Fruit fly (Drosophila melanogaster) whole organism, embryonic: ENCODE results near the gene Uggt.

Experiments
- Asciz ChIP-seq: fragments of 200-800 bp; sonication (Bioruptor generic); optimal IDR thresholded peaks from 2 replicates; lab custom pipeline; 2017; ENCODE audit warnings: missing biosample characterization, mild to moderate bottlenecking, missing genetic modification characterization, missing genetic modification reagents
- B-H2 ChIP-seq: fragments of 200-800 bp; sonication (Bioruptor generic); optimal IDR thresholded peaks from 2 replicates; lab custom pipeline; 2018; ENCODE audit warnings: missing biosample characterization, mild to moderate bottlenecking, missing genetic modification characterization
- CG10274 ChIP-seq: fragments of 200-800 bp; sonication (Bioruptor generic); optimal IDR thresholded peaks from 3 replicates; lab custom pipeline; 2017; ENCODE audit warnings: missing biosample characterization, mild to moderate bottlenecking, missing genetic modification characterization
- CG10366 ChIP-seq: fragments of 200-800 bp; sonication (Bioruptor generic); IDR thresholded peaks from 2 replicates; pipeline ENCODE4 v1.3.6; 2022; ENCODE audit warnings: missing biosample characterization, missing genetic modification characterization
- CG12155 ChIP-seq: fragments of 200-800 bp; sonication (Bioruptor generic); optimal IDR thresholded peaks from 3 replicates; lab custom pipeline; 2016; ENCODE audit warnings: missing biosample characterization, missing genetic modification characterization
- CG12219 ChIP-seq: fragments of 200-800 bp; sonication (Bioruptor generic); optimal IDR thresholded peaks from 3 replicates; lab custom pipeline; 2018; ENCODE audit warnings: missing biosample characterization, mild to moderate bottlenecking, missing genetic modification characterization
- CG12299 ChIP-seq: fragments of 200-800 bp; sonication (Bioruptor generic); optimal IDR thresholded peaks from 2 replicates; lab custom pipeline; 2018; ENCODE audit warnings: missing biosample characterization, mild to moderate bottlenecking, missing genetic modification characterization
- CG12659 ChIP-seq: fragments of 200-800 bp; sonication (Bioruptor generic); optimal IDR thresholded peaks from 3 replicates; lab custom pipeline; 2017; ENCODE audit warnings: mild to moderate bottlenecking, missing biosample characterization, missing genetic modification reagents, missing genetic modification characterization
- CG13424 ChIP-seq: fragments of 200-800 bp; sonication (Bioruptor generic); optimal IDR thresholded peaks from 2 replicates; lab custom pipeline; 2019; ENCODE audit warnings: missing biosample characterization, mild to moderate bottlenecking, missing genetic modification characterization, moderate library complexity
- CG14050 ChIP-seq: fragments of 200-800 bp; sonication (Bioruptor generic); IDR thresholded peaks from 3 replicates; pipeline ENCODE4 v1.3.6; 2022; ENCODE audit warnings: missing biosample characterization, missing genetic modification characterization
- CG1602 ChIP-seq: fragments of 200-800 bp; sonication (Bioruptor generic); optimal IDR thresholded peaks from 3 replicates; lab custom pipeline; 2016; ENCODE audit warnings: missing biosample characterization, missing genetic modification characterization
- CG17568 ChIP-seq: fragments of 200-800 bp; sonication (Bioruptor generic); optimal IDR thresholded peaks from 2 replicates; lab custom pipeline; 2018; ENCODE audit warnings: missing biosample characterization, mild to moderate bottlenecking, missing genetic modification characterization, moderate library complexity
- CG18619 ChIP-seq: fragments of 200-800 bp; sonication (Bioruptor generic); optimal IDR thresholded peaks from 3 replicates; lab custom pipeline; 2017; ENCODE audit warnings: missing biosample characterization, mild to moderate bottlenecking, missing genetic modification characterization
- CG3407 ChIP-seq: fragments of 200-800 bp; sonication (Bioruptor generic); optimal IDR thresholded peaks from 2 replicates; lab custom pipeline; 2018; ENCODE audit warnings: missing biosample characterization, mild to moderate bottlenecking, missing genetic modification characterization
- CG34376 ChIP-seq: fragments of 200-800 bp; sonication (Bioruptor generic); optimal IDR thresholded peaks from 2 replicates; lab custom pipeline; 2018; ENCODE audit warnings: missing biosample characterization, mild to moderate bottlenecking, missing genetic modification characterization
- CG42726 ChIP-seq: fragments of 200-800 bp; sonication (Bioruptor generic); IDR thresholded peaks from 2 replicates; pipeline ENCODE4 v1.3.6; 2022; ENCODE audit warnings: missing biosample characterization, missing genetic modification characterization; ENCODE audit not compliant: partially characterized antibody
- CG6689 ChIP-seq: fragments of 200-800 bp; sonication (Bioruptor generic); IDR thresholded peaks from 2 replicates; pipeline ENCODE4 v1.3.6; 2022; ENCODE audit warnings: missing biosample characterization, missing genetic modification characterization
- CG7556 ChIP-seq: fragments of 200-800 bp; sonication (Bioruptor generic); optimal IDR thresholded peaks from 2 replicates; lab custom pipeline; 2017; ENCODE audit warnings: missing biosample characterization, mild to moderate bottlenecking, missing genetic modification characterization
- CG8388 ChIP-seq: fragments of 200-800 bp; sonication (Bioruptor generic); optimal IDR thresholded peaks from 2 replicates; lab custom pipeline; 2019; ENCODE audit warnings: missing biosample characterization, mild to moderate bottlenecking, missing genetic modification characterization, moderate library complexity
- CG9215 ChIP-seq: fragments of 200-800 bp; sonication (Bioruptor generic); IDR thresholded peaks from 2 replicates; pipeline ENCODE4 v1.3.6; 2022; ENCODE audit warnings: missing biosample characterization, missing genetic modification characterization
- D19A ChIP-seq: fragments of 200-800 bp; optimal IDR thresholded peaks from 3 replicates; lab custom pipeline; 2019; ENCODE audit warnings: missing biosample characterization, mild to moderate bottlenecking, missing genetic modification characterization, moderate library complexity
- E2f2 ChIP-seq: fragments of 200-800 bp; sonication (Bioruptor generic); IDR thresholded peaks from 2 replicates; pipeline ENCODE4 v1.3.6; 2022; ENCODE audit warnings: missing biosample characterization, missing genetic modification characterization
- H15 ChIP-seq: fragments of 200-800 bp; sonication (Bioruptor generic); IDR thresholded peaks from 3 replicates; pipeline ENCODE4 v1.3.6; 2022; ENCODE audit warnings: missing biosample characterization, missing genetic modification characterization
- Myb ChIP-seq: fragments of 200-800 bp; sonication (Bioruptor generic); optimal IDR thresholded peaks from 2 replicates; lab custom pipeline; 2016; ENCODE audit warnings: missing biosample characterization, missing genetic modification characterization
- Nf-YC ChIP-seq: fragments of 200-800 bp; optimal IDR thresholded peaks from 3 replicates; lab custom pipeline; 2019; ENCODE audit warnings: missing biosample characterization, mild to moderate bottlenecking, missing genetic modification characterization, moderate library complexity
- Pdp1 ChIP-seq, 2 experiments: fragments of 200-800 bp; sonication (Bioruptor generic); optimal IDR thresholded peaks; 3 replicates each; lab custom pipeline; 2016; ENCODE audit warnings: missing biosample characterization in 2 of 2, missing genetic modification characterization in 2 of 2, mild to moderate bottlenecking in 1 of 2, moderate library complexity in 1 of 2
- Xbp1 ChIP-seq: fragments of 200-800 bp; sonication (Bioruptor generic); optimal IDR thresholded peaks from 3 replicates; lab custom pipeline; 2016; ENCODE audit warnings: missing biosample characterization, mild to moderate bottlenecking, missing genetic modification characterization
- Xrp1 ChIP-seq: fragments of 200-800 bp; sonication (Bioruptor generic); IDR thresholded peaks from 2 replicates; pipeline ENCODE4 v1.3.6; 2022; ENCODE audit warnings: missing biosample characterization, missing genetic modification characterization
- ase ChIP-seq: fragments of 200-800 bp; sonication (Bioruptor generic); IDR thresholded peaks from 3 replicates; pipeline ENCODE4 v1.3.6; 2022; ENCODE audit warnings: missing biosample characterization, missing genetic modification characterization
- btn ChIP-seq: fragments of 200-800 bp; sonication (Bioruptor generic); optimal IDR thresholded peaks from 2 replicates; lab custom pipeline; 2016; ENCODE audit warnings: missing biosample characterization, missing genetic modification characterization
- crc ChIP-seq: fragments of 200-800 bp; sonication (Bioruptor generic); optimal IDR thresholded peaks from 2 replicates; lab custom pipeline; 2016; ENCODE audit warnings: missing biosample characterization, missing genetic modification characterization
- esg ChIP-seq: fragments of 200-800 bp; sonication (Bioruptor generic); conservative IDR thresholded peaks from 2 replicates; pipeline ENCODE4 v1.3.6; 2022; ENCODE audit warnings: missing biosample characterization, missing genetic modification characterization
- grau ChIP-seq: fragments of 200-800 bp; optimal IDR thresholded peaks from 3 replicates; lab custom pipeline; 2019; ENCODE audit warnings: missing biosample characterization, mild to moderate bottlenecking, missing genetic modification characterization, moderate library complexity
- ham ChIP-seq: fragments of 200-800 bp; sonication (Bioruptor generic); IDR thresholded peaks from 2 replicates; pipeline ENCODE4 v1.3.6; 2022; ENCODE audit warnings: missing biosample characterization, missing genetic modification characterization
- hbn ChIP-seq: fragments of 200-800 bp; sonication (Bioruptor generic); IDR thresholded peaks from 2 replicates; pipeline ENCODE4 v1.3.6; 2022; ENCODE audit warnings: missing biosample characterization, missing genetic modification characterization; ENCODE audit not compliant: partially characterized antibody
- hth ChIP-seq: fragments of >200 bp; optimal IDR thresholded peaks from 2 replicates; lab custom pipeline; 2017; ENCODE audit warnings: inconsistent platforms
- ind ChIP-seq: fragments of 200-800 bp; sonication (Bioruptor generic); optimal IDR thresholded peaks from 3 replicates; lab custom pipeline; 2016; ENCODE audit warnings: missing biosample characterization, missing genetic modification characterization
- kah ChIP-seq: fragments of 200-800 bp; sonication (Bioruptor generic); optimal IDR thresholded peaks from 2 replicates; lab custom pipeline; 2018; ENCODE audit warnings: missing biosample characterization, mild to moderate bottlenecking, missing genetic modification characterization
- kay ChIP-seq: fragments of 200-800 bp; sonication (Bioruptor generic); optimal IDR thresholded peaks from 2 replicates; lab custom pipeline; 2016; ENCODE audit warnings: missing biosample characterization, missing genetic modification characterization
- lab ChIP-seq: fragments of 200-800 bp; sonication (Bioruptor generic); optimal IDR thresholded peaks from 3 replicates; lab custom pipeline; 2017; ENCODE audit warnings: missing biosample characterization, missing genetic modification characterization, mild to moderate bottlenecking, moderate library complexity, missing genetic modification reagents
- lbe ChIP-seq: fragments of 200-800 bp; sonication (Bioruptor generic); optimal IDR thresholded peaks from 2 replicates; lab custom pipeline; 2016; ENCODE audit warnings: missing biosample characterization, mild to moderate bottlenecking, missing genetic modification characterization
- lola ChIP-seq, 3 experiments: fragments of >200 bp in 2 of 3; fragments of 200-800 bp in 1 of 3; sonication (Bioruptor generic) in 1 of 3; optimal IDR thresholded peaks; 2 replicates each; lab custom pipeline; 2017 to 2019; ENCODE audit warnings: missing biosample characterization in 3 of 3, missing genetic modification characterization in 3 of 3, mild to moderate bottlenecking in 1 of 3, moderate library complexity in 1 of 3
- pfk ChIP-seq: fragments of 200-800 bp; sonication (Bioruptor generic); optimal IDR thresholded peaks from 2 replicates; lab custom pipeline; 2018; ENCODE audit warnings: missing biosample characterization, mild to moderate bottlenecking, missing genetic modification characterization, moderate library complexity
- repo ChIP-seq: fragments of 200-800 bp; sonication (Bioruptor generic); optimal IDR thresholded peaks from 2 replicates; lab custom pipeline; 2016; ENCODE audit warnings: missing biosample characterization, missing genetic modification characterization
- run ChIP-seq: fragments of 200-800 bp; sonication (Bioruptor generic); optimal IDR thresholded peaks from 3 replicates; lab custom pipeline; 2018; ENCODE audit warnings: missing biosample characterization, mild to moderate bottlenecking, missing genetic modification characterization
- shn ChIP-seq: fragments of 200-800 bp; sonication (Bioruptor generic); optimal IDR thresholded peaks from 3 replicates; lab custom pipeline; 2016; ENCODE audit warnings: missing biosample characterization, missing genetic modification characterization
- sr ChIP-seq: fragments of 200-800 bp; sonication (Bioruptor generic); IDR thresholded peaks from 3 replicates; pipeline ENCODE4 v1.3.6; 2022; ENCODE audit warnings: missing biosample characterization, missing genetic modification characterization
- vnd ChIP-seq: fragments of 200-800 bp; sonication (Bioruptor generic); IDR thresholded peaks from 3 replicates; pipeline ENCODE4 v1.3.6; 2022; ENCODE audit warnings: missing biosample characterization, missing genetic modification characterization; ENCODE audit not compliant: partially characterized antibody
- vvl ChIP-seq: fragments of 200-800 bp; sonication (Bioruptor generic); IDR thresholded peaks from 2 replicates; pipeline ENCODE4 v1.3.6; 2022; ENCODE audit warnings: missing biosample characterization, missing genetic modification characterization

Uggt gene

dm6 chr3L:18869035-18869826 is 3.3 kb upstream of the Uggt start, which contains the start of gene Grx1 (continued):
- TF ChIP-seq Xbp1 = peak; percentile 68
- no peak for TF ChIP-seq pfk
- no peak; the same call in 1 of the 2 replicates for TF ChIP-seq CG10366 (GFP tag; lab: Robert Waterston, UW)
- TF ChIP-seq CG34376 (GFP tag; lab: Kevin White, UChicago) = peak; percentile 58
- no peak for TF ChIP-seq CG42726 (GFP tag; lab: Robert Waterston, UW)
- TF ChIP-seq sr = no peak
- peak; percentile 21 for TF ChIP-seq CG3407 (GFP tag; lab: Kevin White, UChicago)
- TF ChIP-seq vvl (GFP tag; lab: Robert Waterston, UW) = peak; percentile 67
- TF ChIP-seq Xrp1 (GFP tag; lab: Robert Waterston, UW) = peak; percentile 57
- no peak for TF ChIP-seq repo (GFP tag; lab: Kevin White, UChicago)
- TF ChIP-seq CG18619 (GFP tag; lab: Kevin White, UChicago) = peak; percentile 38
- TF ChIP-seq shn (GFP tag; lab: Kevin White, UChicago) = no peak
- no peak for TF ChIP-seq vnd (GFP tag; lab: Robert Waterston, UW)
- no peak for TF ChIP-seq run (tag; lab: Kevin White, UChicago)
- TF ChIP-seq CG7556 = peak; percentile 52
- peak; percentile 60 for TF ChIP-seq CG17568 (GFP tag; lab: Kevin White, UChicago)
- TF ChIP-seq esg (GFP tag; lab: Robert Waterston, UW) = no peak; the same call in 1 of the 2 replicates
- TF ChIP-seq E2f2 (GFP tag; lab: Robert Waterston, UW) = peak; percentile 45; the same call in 1 of the 2 replicates
- peak; percentile 73 for TF ChIP-seq CG12659 (GFP tag; lab: Kevin White, UChicago)
- TF ChIP-seq CG12219 (GFP tag; lab: Kevin White, UChicago) = peak; percentile 33
- TF ChIP-seq H15 (GFP tag; lab: Robert Waterston, UW) = no peak
- no peak for TF ChIP-seq CG9215 (GFP tag; lab: Robert Waterston, UW)
- TF ChIP-seq Myb = peak; percentile 21
- no peak for TF ChIP-seq CG10274 (GFP tag; lab: Kevin White, UChicago)
- TF ChIP-seq CG8388 (GFP tag; lab: Kevin White, UChicago) = peak; percentile 29
- TF ChIP-seq kay (GFP tag; lab: Kevin White, UChicago) = peak; percentile 55
- TF ChIP-seq CG14050 (GFP tag; lab: Robert Waterston, UW) = peak; percentile 24; the same call in 1 of the 3 replicates
- TF ChIP-seq B-H2 (GFP tag; lab: Kevin White, UChicago) = peak; percentile 40
- peak; percentile 61 for TF ChIP-seq CG6689 (GFP tag; lab: Robert Waterston, UW)
- peak; percentile 59 for TF ChIP-seq grau
- peak; percentile 63 for TF ChIP-seq lbe (GFP tag; lab: Kevin White, UChicago)
- TF ChIP-seq Pdp1 (GFP tag; optimal IDR thresholded peaks at IDR 0.05; lab: Kevin White, UChicago) = peak; percentile 43 to 92
- TF ChIP-seq ham (GFP tag; lab: Robert Waterston, UW) = no peak
- 0 out of 2 replicates have a peak, but pooled peaks have one; percentile 14 for TF ChIP-seq hbn (GFP tag; lab: Robert Waterston, UW)
- peak; percentile 50 for TF ChIP-seq Asciz (GFP tag; lab: Kevin White, UChicago)
- TF ChIP-seq ind (GFP tag; lab: Kevin White, UChicago) = peak; percentile 66
- TF ChIP-seq CG13424 (tag; lab: Kevin White, UChicago) = peak; percentile 68
- TF ChIP-seq CG12155 = peak; percentile 54
- TF ChIP-seq CG12299 (tag; lab: Kevin White, UChicago) = no peak
- TF ChIP-seq lab (GFP tag; lab: Kevin White, UChicago) = peak; percentile 70
- TF ChIP-seq CG1602 = peak; percentile 47
- peak in 1 of 3 experiments; percentile 57 for TF ChIP-seq lola (GFP tag; optimal IDR thresholded peaks at IDR 0.05; lab: Kevin White, UChicago)
- TF ChIP-seq ase = 0 out of 3 replicates have a peak, but pooled peaks have one; percentile 23
- TF ChIP-seq Nf-YC (tag; lab: Kevin White, UChicago) = peak; percentile 66
- TF ChIP-seq D19A (tag; lab: Kevin White, UChicago) = peak; percentile 71
- peak; percentile 5 for TF ChIP-seq kah (GFP tag; lab: Kevin White, UChicago)
- TF ChIP-seq crc (GFP tag; lab: Kevin White, UChicago) = peak; percentile 15
- no peak for TF ChIP-seq btn (GFP tag; lab: Kevin White, UChicago)
- TF ChIP-seq hth (lab: Kevin White, UChicago) = no peak
